Fruit fly (Drosophila melanogaster) Kc167 (cell line): ENCODE measurements around the gene Fuca.

Experiments used
- Myc ChIP-seq: fragments of >200 bp; optimal IDR thresholded peaks from 2 replicates; lab custom pipeline; 2017; ENCODE audit warnings: missing external identifiers
- Sin3A ChIP-seq: fragments of >200 bp; optimal IDR thresholded peaks from 2 replicates; lab custom pipeline; 2018; ENCODE audit warnings: missing external identifiers
- h ChIP-seq: fragments of >200 bp; optimal IDR thresholded peaks from 3 replicates; lab custom pipeline; 2018; ENCODE audit warnings: missing external identifiers
- insv ChIP-seq: fragments of >200 bp; optimal IDR thresholded peaks from 3 replicates; lab custom pipeline; 2018; ENCODE audit warnings: missing external identifiers
- psq ChIP-seq: fragments of >200 bp; optimal IDR thresholded peaks from 2 replicates; lab custom pipeline; 2017; ENCODE audit warnings: missing external identifiers
- ttk ChIP-seq: sonication (Bioruptor generic); optimal IDR thresholded peaks from 2 replicates; lab custom pipeline; 2017; ENCODE audit warnings: missing external identifiers

DNA sequence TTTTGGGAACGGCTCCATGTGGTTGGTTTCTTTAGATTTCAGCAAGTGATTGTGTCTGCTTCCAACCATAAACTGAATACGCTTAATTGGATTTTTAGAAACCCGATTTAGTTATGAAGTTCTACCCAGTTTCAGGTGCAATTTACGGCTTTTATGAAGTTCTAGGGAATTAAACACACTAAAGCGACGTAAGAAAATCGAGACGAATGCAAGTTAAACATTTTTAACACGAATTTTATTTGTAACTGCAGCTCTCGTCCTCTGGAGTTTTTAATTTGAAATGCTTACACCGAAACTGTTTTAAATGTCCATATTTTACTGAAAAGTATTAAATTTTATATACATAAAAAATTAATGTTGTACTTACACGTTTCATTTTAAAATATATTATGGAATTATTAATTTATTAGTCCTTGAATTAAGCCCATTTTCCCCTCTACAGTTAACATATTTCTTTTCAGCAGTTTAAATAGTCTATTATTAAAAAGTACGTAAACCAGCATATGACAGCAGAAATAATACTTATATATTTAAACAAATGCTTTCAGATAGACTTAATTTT lies 41.5 kb upstream of the Fuca start, which contains the start of the genes CG46412 and CG33267:
- no peak for TF ChIP-seq Sin3A (lab: Kevin White, UChicago)
- TF ChIP-seq insv (lab: Kevin White, UChicago) = no peak
- no peak for TF ChIP-seq psq (lab: Kevin White, UChicago)
- TF ChIP-seq h = no peak
- TF ChIP-seq ttk (lab: Kevin White, UChicago) = no peak
- TF ChIP-seq Myc (lab: Kevin White, UChicago) = no peak
